Worm (Caenorhabditis elegans) whole organism, early embryonic: ENCODE measurements around the gene alh-3.
"Not testable (repeated sequence)": the region's sequence is repeated elsewhere in the genome, so short reads cannot be mapped to it uniquely, and the experiment has no call there.

Source experiments
- B0310.2 ChIP-seq: sonication (generic microtip); optimal IDR thresholded peaks from 2 replicates; lab custom pipeline; 2016; ENCODE audit warnings: mild to moderate bottlenecking, missing genetic modification characterization, missing compliant biosample characterization
- F13C5.2 ChIP-seq: sonication (generic microtip); optimal IDR thresholded peaks from 2 replicates; lab custom pipeline; 2017; ENCODE audit warnings: mild to moderate bottlenecking, missing genetic modification characterization, inconsistent platforms, missing compliant biosample characterization
- aly-1 ChIP-seq: sonication (generic microtip); optimal IDR thresholded peaks from 2 replicates; lab custom pipeline; 2016; ENCODE audit warnings: missing genetic modification characterization, missing compliant biosample characterization
- ama-1 ChIP-seq: fragments of 150-350 bp; optimal IDR thresholded peaks from 2 replicates; lab custom pipeline; 2014
- ceh-13 ChIP-seq: fragments of 200-800 bp; sonication (Bioruptor generic); optimal IDR thresholded peaks from 2 replicates; lab custom pipeline; 2018; ENCODE audit warnings: mild to moderate bottlenecking, missing genetic modification characterization, missing compliant biosample characterization
- ceh-36 ChIP-seq: sonication (generic microtip); optimal IDR thresholded peaks from 2 replicates; lab custom pipeline; 2016; ENCODE audit warnings: missing genetic modification characterization, inconsistent platforms, missing compliant biosample characterization
- ets-7 ChIP-seq: sonication (generic microtip); optimal IDR thresholded peaks from 2 replicates; lab custom pipeline; 2016; ENCODE audit warnings: missing genotype, missing genetic modification characterization, missing compliant biosample characterization
- flt-1 ChIP-seq: fragments of 200-800 bp; sonication (Bioruptor generic); IDR thresholded peaks from 2 replicates; pipeline ENCODE4 v1.3.6; 2022; ENCODE audit warnings: missing genetic modification characterization, missing compliant biosample characterization
- hmbx-1 ChIP-seq: sonication (generic microtip); optimal IDR thresholded peaks from 2 replicates; lab custom pipeline; 2016; ENCODE audit warnings: mild to moderate bottlenecking, missing genetic modification characterization, missing compliant biosample characterization
- hmg-4 ChIP-seq: fragments of 200-800 bp; sonication (Bioruptor generic); optimal IDR thresholded peaks from 2 replicates; lab custom pipeline; 2018; ENCODE audit warnings: mild to moderate bottlenecking, missing genetic modification characterization, missing compliant biosample characterization
- hnd-1 ChIP-seq: sonication (generic microtip); optimal IDR thresholded peaks from 2 replicates; lab custom pipeline; 2016; ENCODE audit warnings: missing genetic modification characterization, missing compliant biosample characterization
- pes-1 ChIP-seq: fragments of 200-800 bp; sonication (Bioruptor generic); IDR thresholded peaks from 2 replicates; pipeline ENCODE4 v1.3.6; 2022; ENCODE audit warnings: missing genetic modification reagents, missing genetic modification characterization, missing compliant biosample characterization
- scrt-1 ChIP-seq: fragments of 200-800 bp; sonication (Bioruptor generic); IDR thresholded peaks from 2 replicates; pipeline ENCODE4 v1.3.6; 2022; ENCODE audit warnings: missing genetic modification characterization, missing compliant biosample characterization
- sea-1 ChIP-seq: fragments of 200-800 bp; sonication (Bioruptor generic); conservative IDR thresholded peaks from 2 replicates; pipeline ENCODE4 v1.3.6; 2022; ENCODE audit warnings: missing genetic modification characterization, missing compliant biosample characterization
- tbx-11 ChIP-seq: fragments of 200-800 bp; sonication (Bioruptor generic); IDR thresholded peaks from 2 replicates; pipeline ENCODE4 v1.3.6; 2022; ENCODE audit warnings: missing genetic modification characterization, missing compliant biosample characterization
- tbx-37 ChIP-seq: fragments of 200-800 bp; sonication (Bioruptor generic); conservative IDR thresholded peaks from 2 replicates; pipeline ENCODE4 v1.3.6; 2022; ENCODE audit warnings: missing genetic modification reagents, missing genetic modification characterization, missing compliant biosample characterization
- tra-4 ChIP-seq: sonication (generic microtip); optimal IDR thresholded peaks from 2 replicates; lab custom pipeline; 2017; ENCODE audit warnings: missing genetic modification characterization, missing compliant biosample characterization

The alh-3 gene

ce11 chrIV:10987342-10987945, 35.0 kb upstream of the alh-3 start, which contains the start of gene Y43E12A.3:
TSS of gene Y43E12A.3 (plus strand) at chrIV:10987895.
- TF ChIP-seq hnd-1; sea-1 (GFP tag; lab: Robert Waterston, UW); tbx-11 (GFP tag; lab: Robert Waterston, UW): not testable (repeated sequence)

ce11 chrIV:10990699-10991098, 31.7 kb upstream of the alh-3 start, which contains the start of gene F13H10.5:
TSS of gene F13H10.5 (plus strand) at chrIV:10990999.
- TF ChIP-seq tbx-11 (GFP tag; lab: Robert Waterston, UW): no peak
- TF ChIP-seq aly-1: no peak
- TF ChIP-seq tbx-37: no peak
- TF ChIP-seq hmbx-1 (tag; lab: Kevin White, UChicago): no peak
- TF ChIP-seq ets-7 (tag; lab: Kevin White, UChicago): no peak
- no peak for TF ChIP-seq tra-4 (tag; lab: Kevin White, UChicago)
- TF ChIP-seq pes-1 (GFP tag; lab: Robert Waterston, UW): no peak
- TF ChIP-seq hnd-1: no peak
- no peak for TF ChIP-seq ama-1 (lab: Kevin White, UChicago)
- TF ChIP-seq ceh-13 (GFP tag; lab: Kevin White, UChicago): no peak
- TF ChIP-seq ceh-36 (tag; lab: Kevin White, UChicago): no peak
- no peak for TF ChIP-seq F13C5.2
- TF ChIP-seq B0310.2 (tag; lab: Kevin White, UChicago): no peak
- no peak for TF ChIP-seq flt-1 (GFP tag; lab: Robert Waterston, UW)
- no peak for TF ChIP-seq sea-1 (GFP tag; lab: Robert Waterston, UW)

- TF ChIP-seq pes-1 (GFP tag; lab: Robert Waterston, UW) (no peak), tra-4 (tag; lab: Kevin White, UChicago) (no peak), ama-1 (lab: Kevin White, UChicago) (no peak), hnd-1 (no peak), hmg-4 (GFP tag; lab: Kevin White, UChicago) (no peak), sea-1 (GFP tag; lab: Robert Waterston, UW) (no peak), hmbx-1 (tag; lab: Kevin White, UChicago) (no peak), tbx-11 (GFP tag; lab: Robert Waterston, UW) (no peak)
These were observed 20.8 kb upstream of the alh-3 start, which contains the start of gene F13H10.9 for ce11 chrIV:11001614-11002013. TSS of gene F13H10.9 (plus strand) at chrIV:11001914.

ce11 chrIV:11004273-11004672, 18.1 kb upstream of the alh-3 start, which contains the start of gene F13H10.1:
TSS of gene F13H10.1 (plus strand) at chrIV:11004573.
- no peak for TF ChIP-seq hnd-1

DNA sequence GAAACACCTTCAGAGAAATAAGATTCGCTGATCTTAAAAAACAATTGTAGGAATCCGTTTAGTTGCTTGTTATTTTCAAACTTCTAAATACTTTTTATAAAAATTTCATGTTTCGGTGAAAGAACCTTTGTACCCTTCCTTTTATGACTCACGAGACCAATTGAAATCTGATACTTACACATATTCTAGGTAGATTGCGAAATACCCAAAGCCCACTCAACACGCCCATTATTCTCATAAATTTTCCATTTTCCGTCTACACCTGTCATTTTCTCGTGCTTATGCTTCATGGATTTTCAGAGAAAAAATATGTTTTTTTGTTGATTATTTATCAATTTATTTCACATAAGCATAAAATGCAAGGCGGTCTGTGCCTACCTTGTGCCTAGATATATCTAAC, 16.0 kb upstream of the alh-3 start:
- TF ChIP-seq B0310.2 (tag; lab: Kevin White, UChicago) (no peak), hnd-1 (no peak), aly-1 (no peak), ceh-36 (tag; lab: Kevin White, UChicago) (no peak), scrt-1 (no peak), ama-1 (lab: Kevin White, UChicago) (no peak)

ce11 chrIV:11006868-11007267, 15.5 kb upstream of the alh-3 start:
- TF ChIP-seq ceh-13 (GFP tag; lab: Kevin White, UChicago) (no peak), hmbx-1 (tag; lab: Kevin White, UChicago) (no peak), ama-1 (lab: Kevin White, UChicago) (no peak), F13C5.2 (no peak), tbx-11 (GFP tag; lab: Robert Waterston, UW) (no peak), B0310.2 (tag; lab: Kevin White, UChicago) (no peak), pes-1 (GFP tag; lab: Robert Waterston, UW) (no peak), scrt-1 (no peak), flt-1 (GFP tag; lab: Robert Waterston, UW) (no peak), tbx-37 (no peak), ceh-36 (tag; lab: Kevin White, UChicago) (no peak), ets-7 (tag; lab: Kevin White, UChicago) (no peak), hnd-1 (no peak), sea-1 (GFP tag; lab: Robert Waterston, UW) (no peak), aly-1 (no peak), hmg-4 (GFP tag; lab: Kevin White, UChicago) (no peak), tra-4 (tag; lab: Kevin White, UChicago) (no peak)

DNA sequence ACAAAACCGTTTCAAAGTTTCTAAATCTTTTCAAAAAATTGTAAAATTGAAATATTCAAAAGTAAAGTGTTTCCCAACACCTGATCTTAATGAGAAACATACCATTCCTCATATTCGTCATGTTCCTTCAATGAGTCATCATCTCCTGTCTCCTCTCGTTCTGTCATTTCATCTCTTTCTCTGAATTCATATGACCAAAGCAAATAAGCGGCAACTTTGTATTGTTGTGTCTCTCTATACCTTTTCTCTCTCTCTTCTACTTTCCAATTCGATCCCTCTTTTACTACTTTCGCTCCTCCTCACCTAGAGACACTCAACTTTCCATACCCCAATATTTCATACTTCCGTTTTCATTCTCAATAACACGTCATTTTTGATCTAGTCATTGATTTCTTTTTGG, 14.1 kb upstream of the alh-3 start:
- TF ChIP-seq hmg-4 (GFP tag; lab: Kevin White, UChicago) (no peak), ets-7 (tag; lab: Kevin White, UChicago) (no peak), B0310.2 (tag; lab: Kevin White, UChicago) (no peak), pes-1 (GFP tag; lab: Robert Waterston, UW) (no peak), ceh-13 (GFP tag; lab: Kevin White, UChicago) (no peak), sea-1 (GFP tag; lab: Robert Waterston, UW) (no peak), hnd-1 (no peak), F13C5.2 (no peak), hmbx-1 (tag; lab: Kevin White, UChicago) (no peak), scrt-1 (no peak), tbx-37 (no peak), tra-4 (tag; lab: Kevin White, UChicago) (no peak), tbx-11 (GFP tag; lab: Robert Waterston, UW) (no peak), flt-1 (GFP tag; lab: Robert Waterston, UW) (no peak), ceh-36 (tag; lab: Kevin White, UChicago) (no peak), aly-1 (no peak), ama-1 (lab: Kevin White, UChicago) (no peak)

- TF ChIP-seq hnd-1: no peak
- TF ChIP-seq ets-7 (tag; lab: Kevin White, UChicago): no peak
- TF ChIP-seq hmg-4 (GFP tag; lab: Kevin White, UChicago): no peak
- TF ChIP-seq flt-1 (GFP tag; lab: Robert Waterston, UW): no peak
- TF ChIP-seq tra-4 (tag; lab: Kevin White, UChicago): no peak
- TF ChIP-seq pes-1 (GFP tag; lab: Robert Waterston, UW): no peak
These were observed 13.4 kb upstream of the alh-3 start, which contains the start of gene F13H10.6 for ce11 chrIV:11008996-11009395. TSS of gene F13H10.6 (plus strand) at chrIV:11009296.
